Fruit fly (Drosophila melanogaster): ENCODE data around the gene nab.
A peak's percentile ranks its signal among the peaks of the same experiment; 100 is the strongest.

nab gene

dm6 chr3L:4193730-4194649 lies 33.3 kb upstream of the nab start, which contains the start of gene CG43367 (continued):
- TF ChIP-seq CG10462 (GFP tag; optimal IDR thresholded peaks at IDR 0.05), result no peak
- TF ChIP-seq pfk (GFP tag; optimal IDR thresholded peaks at IDR 0.05), result no peak
- TF ChIP-seq CG10431 (GFP tag; optimal IDR thresholded peaks at IDR 0.05), result no peak
- TF ChIP-seq Doc2 (GFP tag; IDR thresholded peaks at IDR 0.05), result no peak
- TF ChIP-seq gcm2 (GFP tag; optimal IDR thresholded peaks at IDR 0.05), result no peak
- TF ChIP-seq Xbp1 (GFP tag; optimal IDR thresholded peaks at IDR 0.05), result no peak
- peak; percentile 29; the same call in 1 of the 3 replicates for TF ChIP-seq CG34422 (GFP tag; IDR thresholded peaks at IDR 0.05)
- no peak for TF ChIP-seq H2.0 (GFP tag; IDR thresholded peaks at IDR 0.05)
- TF ChIP-seq CG10654 (GFP tag; optimal IDR thresholded peaks at IDR 0.05), result no peak
- peak; percentile 27 for TF ChIP-seq Sin3A (optimal IDR thresholded peaks at IDR 0.05)
- TF ChIP-seq odd (GFP tag; optimal IDR thresholded peaks at IDR 0.05), result no peak
- no peak for TF ChIP-seq hth (optimal IDR thresholded peaks at IDR 0.05)
- no peak for TF ChIP-seq CoRest (tag; optimal IDR thresholded peaks at IDR 0.05)
- no peak for TF ChIP-seq jigr1 (GFP tag; IDR thresholded peaks at IDR 0.05)
- TF ChIP-seq CG11695 (GFP tag; IDR thresholded peaks at IDR 0.05), result no peak
- no peak for TF ChIP-seq lbe (GFP tag; optimal IDR thresholded peaks at IDR 0.05)
- no peak for TF ChIP-seq CG13296 (GFP tag; optimal IDR thresholded peaks at IDR 0.05)
- no peak for TF ChIP-seq Oli (tag; optimal IDR thresholded peaks at IDR 0.05)
- no peak for TF ChIP-seq CG8388 (GFP tag; optimal IDR thresholded peaks at IDR 0.05)
- no peak for TF ChIP-seq zf30C (GFP tag; optimal IDR thresholded peaks at IDR 0.05)
- peak; percentile 82 for TF ChIP-seq Elba2 (GFP tag; optimal IDR thresholded peaks at IDR 0.05)
- no peak for TF ChIP-seq cg (GFP tag; optimal IDR thresholded peaks at IDR 0.05)
- TF ChIP-seq CG34224 (GFP tag; IDR thresholded peaks at IDR 0.05; ENCODE audit: partially characterized antibody), result no peak
- no peak for TF ChIP-seq CG11723 (GFP tag; optimal IDR thresholded peaks at IDR 0.05)
- TF ChIP-seq CkIIα-i1 (GFP tag; IDR thresholded peaks at IDR 0.05), result no peak
- TF ChIP-seq gem (tag; optimal IDR thresholded peaks at IDR 0.05), result no peak
- TF ChIP-seq crol (GFP tag; IDR thresholded peaks at IDR 0.05), result peak; percentile 90
- TF ChIP-seq her (GFP tag; optimal IDR thresholded peaks at IDR 0.05), result no peak
- no peak for TF ChIP-seq Hey (tag; optimal IDR thresholded peaks at IDR 0.05)
- TF ChIP-seq CG11696 (GFP tag; IDR thresholded peaks at IDR 0.05), result no peak
- TF ChIP-seq kni (GFP tag; optimal IDR thresholded peaks at IDR 0.05), result peak; percentile 60
- TF ChIP-seq ac (GFP tag; optimal IDR thresholded peaks at IDR 0.05), result no peak
- peak; percentile 6 for TF ChIP-seq Hmr (GFP tag; optimal IDR thresholded peaks at IDR 0.05)
- no peak for TF ChIP-seq CG1647 (GFP tag; optimal IDR thresholded peaks at IDR 0.05)
- no peak for TF ChIP-seq org-1 (GFP tag; optimal IDR thresholded peaks at IDR 0.05)
- no peak for TF ChIP-seq B-H1 (GFP tag; IDR thresholded peaks at IDR 0.05)
- no peak for TF ChIP-seq cato (GFP tag; optimal IDR thresholded peaks at IDR 0.05; ENCODE audit: borderline replicate concordance)
- TF ChIP-seq CG4328 (GFP tag; optimal IDR thresholded peaks at IDR 0.05), result no peak
- TF ChIP-seq MESR4 (GFP tag; optimal IDR thresholded peaks at IDR 0.05), result peak; percentile 33
- TF ChIP-seq lola (GFP tag; optimal IDR thresholded peaks at IDR 0.05), result no peak
- TF ChIP-seq CG8478 (optimal IDR thresholded peaks at IDR 0.05), result no peak
- TF ChIP-seq CG1832 (GFP tag; optimal IDR thresholded peaks at IDR 0.05), result no peak
- no peak for TF ChIP-seq zen2 (GFP tag; IDR thresholded peaks at IDR 0.05; ENCODE audit: partially characterized antibody)
- no peak for TF ChIP-seq Bteb2 (GFP tag; optimal IDR thresholded peaks at IDR 0.05)
- TF ChIP-seq CG15073 (GFP tag; optimal IDR thresholded peaks at IDR 0.05), result no peak
- TF ChIP-seq CG42726 (GFP tag; IDR thresholded peaks at IDR 0.05; ENCODE audit: partially characterized antibody), result 0 out of 2 replicates have a peak, but pooled peaks have one; percentile 29
- TF ChIP-seq grn (GFP tag; optimal IDR thresholded peaks at IDR 0.05), result no peak
- TF ChIP-seq CG33213 (GFP tag; optimal IDR thresholded peaks at IDR 0.05), result no peak
- no peak for TF ChIP-seq ttk (GFP tag; IDR thresholded peaks at IDR 0.05)
- TF ChIP-seq Med (GFP tag), result peak; percentile 89

Data from whole organism, embryonic.